Fruit fly (Drosophila melanogaster) whole organism, prepupa: Measurements from ENCODE around the gene CG7497.

Experiments
- CG10669 ChIP-seq: fragments of 200-800 bp; sonication (Bioruptor generic); optimal IDR thresholded peaks from 3 replicates; lab custom pipeline; 2018; ENCODE audit warnings: missing biosample characterization, mild to moderate bottlenecking, missing genetic modification characterization, moderate library complexity
- CG11294 ChIP-seq: fragments of 200-800 bp; sonication (Bioruptor generic); IDR thresholded peaks from 2 replicates; pipeline ENCODE4 v1.3.6; 2022; ENCODE audit warnings: missing biosample characterization, missing genetic modification characterization
- CG11762 ChIP-seq: fragments of 200-800 bp; sonication (Bioruptor generic); optimal IDR thresholded peaks from 3 replicates; lab custom pipeline; 2016; ENCODE audit warnings: missing biosample characterization, missing genetic modification characterization; ENCODE audit not compliant: insufficient read depth
- CG11902 ChIP-seq: fragments of 200-800 bp; sonication (Bioruptor generic); optimal IDR thresholded peaks from 3 replicates; lab custom pipeline; 2016; ENCODE audit warnings: missing biosample characterization, missing genetic modification characterization
- CG1621 ChIP-seq: fragments of 200-800 bp; sonication (Bioruptor generic); optimal IDR thresholded peaks from 3 replicates; lab custom pipeline; 2018; ENCODE audit warnings: missing biosample characterization, mild to moderate bottlenecking, missing genetic modification characterization
- CG16779 ChIP-seq: fragments of 200-800 bp; sonication (Bioruptor generic); optimal IDR thresholded peaks from 3 replicates; lab custom pipeline; 2017; ENCODE audit warnings: missing biosample characterization, mild to moderate bottlenecking, missing genetic modification characterization
- CG3032 ChIP-seq: fragments of 200-800 bp; optimal IDR thresholded peaks from 2 replicates; lab custom pipeline; 2019; ENCODE audit warnings: missing biosample characterization, mild to moderate bottlenecking, missing genetic modification characterization, moderate library complexity
- CG32006 ChIP-seq: fragments of 200-800 bp; sonication (Bioruptor generic); optimal IDR thresholded peaks from 3 replicates; lab custom pipeline; 2017; ENCODE audit warnings: missing biosample characterization, mild to moderate bottlenecking, missing genetic modification characterization
- CG34406 ChIP-seq: fragments of 200-800 bp; sonication (Bioruptor generic); optimal IDR thresholded peaks from 3 replicates; lab custom pipeline; 2016; ENCODE audit warnings: missing biosample characterization, missing genetic modification characterization
- CG4318 ChIP-seq: fragments of 200-800 bp; sonication (Bioruptor generic); optimal IDR thresholded peaks from 3 replicates; lab custom pipeline; 2017; ENCODE audit warnings: missing biosample characterization, mild to moderate bottlenecking, missing genetic modification characterization
- CG6276 ChIP-seq: fragments of 200-800 bp; sonication (Bioruptor generic); optimal IDR thresholded peaks from 2 replicates; lab custom pipeline; 2017; ENCODE audit warnings: missing biosample characterization, mild to moderate bottlenecking, missing genetic modification characterization
- CG6792 ChIP-seq: fragments of 200-800 bp; sonication (Bioruptor generic); optimal IDR thresholded peaks from 3 replicates; lab custom pipeline; 2016; ENCODE audit warnings: missing biosample characterization, missing genetic modification characterization
- CG6854 ChIP-seq: fragments of 200-800 bp; sonication (Bioruptor generic); optimal IDR thresholded peaks from 2 replicates; lab custom pipeline; 2017; ENCODE audit warnings: missing biosample characterization, mild to moderate bottlenecking, missing genetic modification characterization
- CG8119 ChIP-seq: fragments of 200-800 bp; sonication (Bioruptor generic); IDR thresholded peaks from 3 replicates; pipeline ENCODE4 v1.3.6; 2022; ENCODE audit warnings: missing biosample characterization, missing genetic modification characterization
- CG8632 ChIP-seq: fragments of 200-800 bp; sonication (Bioruptor generic); optimal IDR thresholded peaks from 3 replicates; lab custom pipeline; 2016; ENCODE audit warnings: missing biosample characterization, missing genetic modification characterization
- CG9139 ChIP-seq: fragments of 200-800 bp; sonication (Bioruptor generic); optimal IDR thresholded peaks from 3 replicates; lab custom pipeline; 2017; ENCODE audit warnings: missing biosample characterization, mild to moderate bottlenecking, missing genetic modification characterization
- Eip75B ChIP-seq: fragments of 200-800 bp; sonication (Bioruptor generic); optimal IDR thresholded peaks from 3 replicates; lab custom pipeline; 2016; ENCODE audit warnings: missing biosample characterization, missing genetic modification characterization
- Eip78C ChIP-seq: fragments of 200-800 bp; sonication (Bioruptor generic); peaks from one replicate; lab custom pipeline; 2016; ENCODE audit warnings: missing biosample characterization, missing genetic modification characterization
- Eip93F ChIP-seq: fragments of 200-800 bp; sonication (Bioruptor generic); optimal IDR thresholded peaks from 2 replicates; lab custom pipeline; 2016; ENCODE audit warnings: missing biosample characterization, mild to moderate bottlenecking, missing genetic modification characterization
- Ets96B ChIP-seq: fragments of 200-800 bp; optimal IDR thresholded peaks from 2 replicates; lab custom pipeline; 2019; ENCODE audit warnings: missing biosample characterization, mild to moderate bottlenecking, missing genetic modification characterization, moderate library complexity
- Gug ChIP-seq: fragments of 200-800 bp; sonication (Bioruptor generic); IDR thresholded peaks from 2 replicates; pipeline ENCODE4 v1.3.6; 2022; ENCODE audit warnings: missing biosample characterization, missing genetic modification characterization
- Hr38 ChIP-seq: sonication (Bioruptor generic); optimal IDR thresholded peaks from 2 replicates; lab custom pipeline; 2016; ENCODE audit warnings: missing biosample characterization, missing genetic modification characterization
- Hr4 ChIP-seq: fragments of 200-800 bp; sonication (Bioruptor generic); optimal IDR thresholded peaks from 3 replicates; lab custom pipeline; 2016; ENCODE audit warnings: missing biosample characterization, missing genetic modification characterization
- Lpt ChIP-seq: fragments of 200-800 bp; sonication (Bioruptor generic); optimal IDR thresholded peaks from 3 replicates; lab custom pipeline; 2016; ENCODE audit warnings: missing biosample characterization, missing genetic modification characterization
- Met ChIP-seq: fragments of 200-800 bp; sonication (Bioruptor generic); optimal IDR thresholded peaks from 3 replicates; lab custom pipeline; 2016; ENCODE audit warnings: missing biosample characterization, missing genetic modification characterization
- Smox ChIP-seq: fragments of 200-800 bp; sonication (Bioruptor generic); optimal IDR thresholded peaks from 3 replicates; lab custom pipeline; 2016; ENCODE audit warnings: missing biosample characterization, missing genetic modification characterization
- Sox102F ChIP-seq: fragments of 200-800 bp; sonication (Bioruptor generic); optimal IDR thresholded peaks from 2 replicates; lab custom pipeline; 2016; ENCODE audit warnings: missing biosample characterization, mild to moderate bottlenecking, missing genetic modification characterization
- Sox15 ChIP-seq: fragments of 200-800 bp; sonication (Bioruptor generic); optimal IDR thresholded peaks from 3 replicates; lab custom pipeline; 2016; ENCODE audit warnings: missing biosample characterization, missing genetic modification characterization
- achi ChIP-seq: fragments of 200-800 bp; sonication (Bioruptor generic); optimal IDR thresholded peaks from 3 replicates; lab custom pipeline; 2016; ENCODE audit warnings: missing biosample characterization, missing genetic modification characterization
- cyc ChIP-seq: fragments of 200-800 bp; sonication (Bioruptor generic); optimal IDR thresholded peaks from 3 replicates; lab custom pipeline; 2016; ENCODE audit warnings: missing biosample characterization, missing genetic modification characterization
- dac ChIP-seq: fragments of 200-800 bp; sonication (Bioruptor generic); optimal IDR thresholded peaks from 2 replicates; lab custom pipeline; 2017; ENCODE audit warnings: missing biosample characterization, mild to moderate bottlenecking, missing genetic modification characterization
- dsx ChIP-seq: fragments of 200-800 bp; optimal IDR thresholded peaks from 3 replicates; lab custom pipeline; 2019; ENCODE audit warnings: missing biosample characterization, mild to moderate bottlenecking, missing genetic modification characterization, moderate library complexity; ENCODE audit not compliant: poor library complexity, severe bottlenecking
- eg ChIP-seq: fragments of 200-800 bp; sonication (Bioruptor generic); IDR thresholded peaks from 3 replicates; pipeline ENCODE4 v1.3.6; 2022; ENCODE audit warnings: missing biosample characterization, missing genetic modification characterization
- esn ChIP-seq: fragments of 200-800 bp; sonication (Bioruptor generic); optimal IDR thresholded peaks from 2 replicates; lab custom pipeline; 2016; ENCODE audit warnings: missing biosample characterization, mild to moderate bottlenecking, missing genetic modification characterization, moderate library complexity
- fkh ChIP-seq: fragments of 200-800 bp; sonication (Bioruptor generic); optimal IDR thresholded peaks from 3 replicates; lab custom pipeline; 2017; ENCODE audit warnings: missing biosample characterization, mild to moderate bottlenecking, missing genetic modification characterization, moderate library complexity
- net ChIP-seq: fragments of 200-800 bp; sonication (Bioruptor generic); optimal IDR thresholded peaks from 3 replicates; lab custom pipeline; 2016; ENCODE audit warnings: missing biosample characterization, missing genetic modification characterization
- pdm3 ChIP-seq: fragments of 200-800 bp; sonication (Bioruptor generic); optimal IDR thresholded peaks from 3 replicates; lab custom pipeline; 2016; ENCODE audit warnings: missing biosample characterization, missing genetic modification characterization
- spab ChIP-seq: fragments of 200-800 bp; sonication (Bioruptor generic); optimal IDR thresholded peaks from 2 replicates; lab custom pipeline; 2017; ENCODE audit warnings: missing biosample characterization, mild to moderate bottlenecking, missing genetic modification characterization, missing genetic modification reagents
- vri ChIP-seq: fragments of 200-800 bp; sonication (Bioruptor generic); optimal IDR thresholded peaks from 3 replicates; lab custom pipeline; 2016; ENCODE audit warnings: missing biosample characterization, mild to moderate bottlenecking, missing genetic modification characterization

The CG7497 gene

DNA sequence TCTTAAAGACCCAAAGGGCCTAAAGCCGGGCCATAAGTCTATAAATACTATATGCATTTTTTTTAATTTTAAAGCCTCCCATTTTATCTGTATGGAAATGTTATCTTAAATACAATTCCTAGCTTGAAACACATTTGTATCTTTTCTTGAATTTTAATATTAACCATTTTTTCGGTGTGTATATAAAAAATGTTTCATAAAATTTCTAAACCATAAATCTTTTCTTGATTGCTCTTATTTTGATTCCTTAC lies 42.1 kb upstream of the CG7497 start:
- no peak for TF ChIP-seq CG6854 (GFP tag; lab: Kevin White, UChicago)
- TF ChIP-seq CG16779: no peak
- TF ChIP-seq CG1621 (tag; lab: Kevin White, UChicago): no peak
- TF ChIP-seq CG10669 (GFP tag; lab: Kevin White, UChicago): no peak
- peak; percentile 4 for TF ChIP-seq achi (GFP tag; lab: Kevin White, UChicago)
- no peak for TF ChIP-seq Hr4 (GFP tag; lab: Kevin White, UChicago)
- TF ChIP-seq CG9139: no peak
- TF ChIP-seq pdm3: no peak
- peak; percentile 56 for TF ChIP-seq Eip78C (GFP tag; lab: Kevin White, UChicago)
- TF ChIP-seq Gug (GFP tag; lab: Robert Waterston, UW): no peak
- TF ChIP-seq, all 60 proteins: peak for 2

- TF ChIP-seq CG6854 (GFP tag; lab: Kevin White, UChicago): no peak
- 0 out of 3 replicates have a peak, but pooled peaks have one; percentile 32 for TF ChIP-seq eg (GFP tag; lab: Robert Waterston, UW)
- TF ChIP-seq, all 60 proteins: peak for 1
Measured at dm6 chr3L:17593174-17593573, 40.1 kb upstream of the CG7497 start.

dm6 chr3L:17595810-17596561 lies 37.3 kb upstream of the CG7497 start:
- TF ChIP-seq Smox (GFP tag; lab: Kevin White, UChicago) (no peak), CG6276 (GFP tag; lab: Kevin White, UChicago) (no peak), Hr38 (GFP tag; lab: Kevin White, UChicago) (no peak), CG6792 (GFP tag; lab: Kevin White, UChicago) (no peak), spab (GFP tag; lab: Kevin White, UChicago) (no peak), CG10669 (GFP tag; lab: Kevin White, UChicago) (no peak), CG4318 (GFP tag; lab: Kevin White, UChicago) (no peak), CG11902 (GFP tag; lab: Kevin White, UChicago) (no peak), eg (GFP tag; lab: Robert Waterston, UW) (no peak), Eip93F (GFP tag; lab: Kevin White, UChicago) (no peak), CG8632 (GFP tag; lab: Kevin White, UChicago) (no peak), net (no peak), CG9139 (no peak), Eip75B (GFP tag; lab: Kevin White, UChicago) (no peak)

DNA sequence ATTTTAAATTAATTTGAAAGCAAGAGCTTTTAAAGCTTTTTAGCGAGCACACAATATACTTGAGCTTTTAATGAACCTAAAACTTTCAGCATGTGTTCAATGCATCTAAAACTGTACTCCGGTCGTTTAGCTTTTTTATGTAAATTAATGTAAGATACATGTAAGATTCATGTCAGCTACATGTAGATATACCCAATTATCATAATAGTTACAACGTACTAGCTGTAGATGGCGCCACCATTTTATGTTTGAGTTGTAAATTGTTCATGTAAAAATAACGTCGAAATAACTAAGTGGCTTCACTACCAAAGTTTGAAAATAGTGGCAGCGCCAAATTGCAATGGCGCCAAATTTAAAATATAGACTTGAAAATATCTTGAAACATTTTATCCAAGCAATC lies 36.4 kb upstream of the CG7497 start:
- TF ChIP-seq Lpt (GFP tag; lab: Kevin White, UChicago) (peak; percentile 30), cyc (GFP tag; lab: Kevin White, UChicago) (peak; percentile 29), CG11762 (GFP tag; lab: Kevin White, UChicago) (no peak), Eip78C (GFP tag; lab: Kevin White, UChicago) (peak; percentile 3), Sox15 (GFP tag; lab: Kevin White, UChicago) (no peak), Met (GFP tag; lab: Kevin White, UChicago) (no peak), Sox102F (GFP tag; lab: Kevin White, UChicago) (no peak), dsx (GFP tag; lab: Kevin White, UChicago) (no peak), fkh (GFP tag; lab: Kevin White, UChicago) (peak; percentile 38), CG11294 (GFP tag; lab: Robert Waterston, UW) (no peak)

DNA sequence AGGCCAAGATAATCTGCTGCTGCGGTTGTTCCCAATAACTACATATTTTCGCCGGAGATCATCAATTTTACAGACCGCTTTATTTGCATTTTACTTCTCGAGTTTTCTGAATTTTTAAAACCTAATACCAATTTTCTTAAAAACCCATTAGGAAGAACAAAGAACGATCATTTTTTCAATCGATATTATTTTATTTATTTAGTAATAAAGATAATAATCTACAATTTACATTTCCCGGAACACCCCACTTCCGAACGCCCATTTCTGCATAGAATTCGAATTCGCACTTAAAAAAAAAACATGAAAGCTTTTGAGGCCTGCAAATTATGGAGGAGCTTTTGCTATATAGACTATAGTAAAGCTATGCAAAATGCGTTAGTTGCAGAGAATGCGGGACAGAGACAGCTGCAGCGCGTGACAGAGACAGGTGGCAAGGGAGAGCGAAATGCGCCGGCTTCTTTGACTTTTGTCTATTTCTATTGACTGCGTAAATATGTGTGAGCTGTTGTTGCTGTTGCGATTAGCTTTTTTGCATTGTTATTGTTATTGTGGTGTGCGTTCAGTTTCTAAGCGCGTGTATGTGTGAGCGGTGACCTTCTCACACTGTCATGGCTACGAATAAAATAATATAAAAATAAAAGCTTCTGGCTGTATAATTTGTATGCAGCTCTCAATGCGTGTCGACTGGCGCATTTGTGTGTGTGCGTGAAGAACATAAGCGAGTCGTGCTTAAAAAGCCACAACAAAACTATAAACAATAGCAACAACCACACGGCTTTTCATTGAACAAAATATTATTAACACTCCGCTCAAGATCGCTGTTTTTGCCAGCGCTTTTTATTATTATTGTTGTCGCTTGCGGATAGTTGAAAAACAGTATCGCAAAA lies 29.5 kb upstream of the CG7497 start:
- no peak for TF ChIP-seq Ets96B (tag; lab: Kevin White, UChicago)
- TF ChIP-seq CG32006: peak; percentile 56
- TF ChIP-seq CG8632 (GFP tag; lab: Kevin White, UChicago): no peak
- peak; percentile 13 for TF ChIP-seq CG3032
- no peak for TF ChIP-seq vri
- TF ChIP-seq Hr4 (GFP tag; lab: Kevin White, UChicago): peak; percentile 21
- no peak for TF ChIP-seq esn (GFP tag; lab: Kevin White, UChicago)
- peak; percentile 34 for TF ChIP-seq achi (GFP tag; lab: Kevin White, UChicago)
- no peak for TF ChIP-seq dac
- TF ChIP-seq eg (GFP tag; lab: Robert Waterston, UW): peak; percentile 69; the same call in 2 of the 3 replicates
- TF ChIP-seq Eip75B (GFP tag; lab: Kevin White, UChicago): no peak
- no peak for TF ChIP-seq CG34406 (GFP tag; lab: Kevin White, UChicago)
- no peak for TF ChIP-seq Gug (GFP tag; lab: Robert Waterston, UW)
- TF ChIP-seq Lpt (GFP tag; lab: Kevin White, UChicago): no peak
- TF ChIP-seq CG11294 (GFP tag; lab: Robert Waterston, UW): peak; percentile 18; the same call in 1 of the 2 replicates
- peak; percentile 23 for TF ChIP-seq pdm3
- peak; percentile 50; the same call in 1 of the 3 replicates for TF ChIP-seq CG8119 (GFP tag; lab: Robert Waterston, UW)
- TF ChIP-seq CG16779: peak; percentile 2
- peak; percentile 47 for TF ChIP-seq Eip78C (GFP tag; lab: Kevin White, UChicago)
